Fruit fly (Drosophila melanogaster) S2 (cell line): ENCODE results near the gene CG8565.

Source experiments
- CG8478 ChIP-seq: fragments of >200 bp; optimal IDR thresholded peaks from 2 replicates; lab custom pipeline; 2018
- CTCF ChIP-seq, 2 experiments: fragments of >200 bp; optimal IDR thresholded peaks; 2 replicates each; lab custom pipeline; 2018

dm6 chrX:15870777-15871757 lies 33.4 kb downstream of the CG8565 start:
- no peak for TF ChIP-seq CG8478
- TF ChIP-seq CTCF (optimal IDR thresholded peaks at IDR 0.05; lab: Kevin White, UChicago), result no peak
